Fruit fly (Drosophila melanogaster): ENCODE results near the gene CG11050.

CG11050 gene

dm6 chr2L:6647103-6647711 is 36.4 kb downstream of the CG11050 start (continued):
- peak; percentile 99 for TF ChIP-seq unpg (GFP tag; optimal IDR thresholded peaks at IDR 0.05)
- no peak for TF ChIP-seq zen2 (GFP tag; IDR thresholded peaks at IDR 0.05; ENCODE audit: partially characterized antibody)
- peak; percentile 73 for TF ChIP-seq ftz-f1 (GFP tag; optimal IDR thresholded peaks at IDR 0.05)
- TF ChIP-seq dpn (GFP tag; optimal IDR thresholded peaks at IDR 0.05) = peak; percentile 98 to 99
- peak; percentile 96 for TF ChIP-seq kah (GFP tag; optimal IDR thresholded peaks at IDR 0.05)
- peak; percentile 96 for TF ChIP-seq fd3F (GFP tag; optimal IDR thresholded peaks at IDR 0.05)
- TF ChIP-seq Doc3 (GFP tag; IDR thresholded peaks at IDR 0.05; ENCODE audit: partially characterized antibody) = no peak
- peak; percentile 93 for TF ChIP-seq CG17612 (GFP tag; IDR thresholded peaks at IDR 0.05)
- TF ChIP-seq CG13624 (GFP tag; optimal IDR thresholded peaks at IDR 0.05) = peak; percentile 98
- TF ChIP-seq CG1603 (tag; optimal IDR thresholded peaks at IDR 0.05) = peak; percentile 98
- TF ChIP-seq sd (tag; optimal IDR thresholded peaks at IDR 0.05) = peak; percentile 95
- peak; percentile 94 for TF ChIP-seq Ets97D (GFP tag; optimal IDR thresholded peaks at IDR 0.05)
- TF ChIP-seq wek (GFP tag; optimal IDR thresholded peaks at IDR 0.05) = peak; percentile 96
- TF ChIP-seq trem (tag; optimal IDR thresholded peaks at IDR 0.05) = peak; percentile 96
- TF ChIP-seq CG6689 (GFP tag; IDR thresholded peaks at IDR 0.05) = peak; percentile 98
- TF ChIP-seq Fer2 (tag; optimal IDR thresholded peaks at IDR 0.05) = peak; percentile 91
- peak; percentile 89 for TF ChIP-seq CG15479 (GFP tag; optimal IDR thresholded peaks at IDR 0.05)
- peak; percentile 97 for TF ChIP-seq Max (GFP tag; optimal IDR thresholded peaks at IDR 0.05)
- TF ChIP-seq Ets65A (GFP tag) = peak; percentile 100
- peak; percentile 99 for TF ChIP-seq NC2β (GFP tag; optimal IDR thresholded peaks at IDR 0.05)
- TF ChIP-seq CG7372 (GFP tag; IDR thresholded peaks at IDR 0.05) = peak; percentile 96
- peak; percentile 95 for TF ChIP-seq danr (GFP tag; IDR thresholded peaks at IDR 0.05)
- TF ChIP-seq Myb (GFP tag; optimal IDR thresholded peaks at IDR 0.05) = peak; percentile 90
- peak; percentile 99 for TF ChIP-seq CG2678 (tag; optimal IDR thresholded peaks at IDR 0.05)
- TF ChIP-seq sug (tag; optimal IDR thresholded peaks at IDR 0.05) = peak; percentile 95
- TF ChIP-seq Mad (GFP tag; optimal IDR thresholded peaks at IDR 0.05) = peak; percentile 98
- TF ChIP-seq CG10543 (GFP tag; optimal IDR thresholded peaks at IDR 0.05) = peak; percentile 97
- TF ChIP-seq nmo (GFP tag; optimal IDR thresholded peaks at IDR 0.05) = peak; percentile 98
- TF ChIP-seq CG2712 (tag; optimal IDR thresholded peaks at IDR 0.05) = peak; percentile 99
- TF ChIP-seq CG17802 (tag; optimal IDR thresholded peaks at IDR 0.05) = peak; percentile 88
- peak; percentile 96 for TF ChIP-seq Dek (tag; optimal IDR thresholded peaks at IDR 0.05)
- TF ChIP-seq CG17361 (GFP tag; IDR thresholded peaks at IDR 0.05) = peak; percentile 98
- TF ChIP-seq ato (GFP tag; IDR thresholded peaks at IDR 0.05; ENCODE audit: partially characterized antibody) = 0 out of 2 replicates have a peak, but pooled peaks have one; percentile 26
- TF ChIP-seq vvl (GFP tag; IDR thresholded peaks at IDR 0.05) = peak; percentile 99
- TF ChIP-seq Usf (GFP tag; optimal IDR thresholded peaks at IDR 0.05) = peak; percentile 88
- TF ChIP-seq CTCF (GFP tag; optimal IDR thresholded peaks at IDR 0.05) = peak; percentile 78
- peak; percentile 90 for TF ChIP-seq CG7357 (GFP tag; IDR thresholded peaks at IDR 0.05)
- peak; percentile 99 for TF ChIP-seq sqz (GFP tag; optimal IDR thresholded peaks at IDR 0.05)
- peak; percentile 99 for TF ChIP-seq HmgZ (tag; optimal IDR thresholded peaks at IDR 0.05)
- TF ChIP-seq sna (GFP tag; IDR thresholded peaks at IDR 0.05; ENCODE audit: partially characterized antibody) = peak; percentile 59; the same call in 1 of the 2 replicates
- peak; percentile 98 for TF ChIP-seq disco-r (GFP tag; optimal IDR thresholded peaks at IDR 0.05)
- peak; percentile 12 for TF ChIP-seq BEAF-32 (GFP tag; optimal IDR thresholded peaks at IDR 0.05)
- TF ChIP-seq CG3407 (GFP tag; optimal IDR thresholded peaks at IDR 0.05) = peak; percentile 97
- peak; percentile 98 for TF ChIP-seq tio (GFP tag; optimal IDR thresholded peaks at IDR 0.05)
- TF ChIP-seq Scr (GFP tag; IDR thresholded peaks at IDR 0.05; ENCODE audit: partially characterized antibody) = peak; percentile 46; the same call in 1 of the 2 replicates
- peak; percentile 90 for TF ChIP-seq MESR4 (GFP tag; optimal IDR thresholded peaks at IDR 0.05)
- TF ChIP-seq CG6813 (GFP tag; optimal IDR thresholded peaks at IDR 0.05) = peak; percentile 98
- peak; percentile 90 for TF ChIP-seq ro (GFP tag; IDR thresholded peaks at IDR 0.05)
- peak; percentile 87 for TF ChIP-seq CG7745 (tag; optimal IDR thresholded peaks at IDR 0.05)

Measured in whole organism, embryonic.